Fruit fly (Drosophila melanogaster): ENCODE results near the gene Prosalpha4.
A peak's percentile ranks its signal among the peaks of the same experiment; 100 is the strongest.

The Prosalpha4 gene

DNA sequence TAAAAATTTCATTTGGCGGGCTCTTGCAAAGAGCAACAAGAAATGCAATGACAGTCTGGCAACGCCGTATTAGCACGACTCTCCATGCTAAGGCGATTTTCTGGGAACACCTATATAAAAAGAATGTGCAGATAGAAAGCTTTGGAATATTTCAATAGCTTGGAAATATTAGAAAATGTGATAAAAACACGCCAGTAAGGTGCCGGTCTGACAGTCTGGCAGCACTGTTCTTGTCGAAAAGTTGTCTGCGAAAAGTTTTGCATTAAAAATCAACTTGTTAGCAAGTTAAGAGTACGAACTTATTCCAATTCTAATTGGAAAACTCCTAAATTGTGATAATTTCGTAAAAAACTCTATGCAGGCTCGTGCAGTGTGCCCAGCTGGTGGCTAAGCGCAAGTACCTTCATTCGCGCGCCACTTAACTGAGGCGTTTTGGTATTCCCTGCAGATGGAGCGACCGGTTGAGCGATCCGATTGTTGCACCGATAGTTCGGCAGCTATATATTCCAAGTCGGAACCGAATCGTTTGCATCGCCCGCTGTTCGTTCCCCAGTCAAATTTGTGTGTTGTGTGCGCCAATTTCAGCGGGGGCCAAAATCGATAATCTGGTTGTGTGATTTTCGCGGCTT lies 1.9 kb downstream of the Prosalpha4 start, which contains the start of gene eas (continued):
- TF ChIP-seq CG4424 (GFP tag; optimal IDR thresholded peaks at IDR 0.05): peak; percentile 20
- TF ChIP-seq CG13624 (GFP tag; optimal IDR thresholded peaks at IDR 0.05): peak; percentile 23
- no peak for TF ChIP-seq CG7987 (GFP tag; optimal IDR thresholded peaks at IDR 0.05)
- TF ChIP-seq B-H2 (GFP tag; optimal IDR thresholded peaks at IDR 0.05): no peak
- no peak for TF ChIP-seq Oaz (GFP tag; IDR thresholded peaks at IDR 0.05)
- TF ChIP-seq CG2678 (tag; optimal IDR thresholded peaks at IDR 0.05): no peak
- TF ChIP-seq lov (optimal IDR thresholded peaks at IDR 0.05): no peak
- TF ChIP-seq lov (GFP tag; IDR thresholded peaks at IDR 0.05): no peak
- TF ChIP-seq CG34376 (GFP tag; optimal IDR thresholded peaks at IDR 0.05): no peak
- no peak for TF ChIP-seq sima (GFP tag; optimal IDR thresholded peaks at IDR 0.05)
- TF ChIP-seq knrl (GFP tag; IDR thresholded peaks at IDR 0.05; ENCODE audit: partially characterized antibody): peak; percentile 66
- TF ChIP-seq gce (GFP tag; IDR thresholded peaks at IDR 0.05): no peak
- peak; percentile 50 for TF ChIP-seq HmgD (GFP tag; optimal IDR thresholded peaks at IDR 0.05)
- no peak for TF ChIP-seq CG2199 (GFP tag; IDR thresholded peaks at IDR 0.05)
- no peak for TF ChIP-seq CG11093 (GFP tag; IDR thresholded peaks at IDR 0.05)
- no peak for TF ChIP-seq Asciz (GFP tag; optimal IDR thresholded peaks at IDR 0.05)
- TF ChIP-seq chinmo (GFP tag; IDR thresholded peaks at IDR 0.05; ENCODE audit: partially characterized antibody): peak; percentile 83; the same call in 3 of the 4 replicates
- no peak for TF ChIP-seq CG13123 (GFP tag; optimal IDR thresholded peaks at IDR 0.05)
- TF ChIP-seq ase (GFP tag; IDR thresholded peaks at IDR 0.05): no peak
- TF ChIP-seq D19A (tag; optimal IDR thresholded peaks at IDR 0.05): no peak
- no peak for TF ChIP-seq CG18599 (GFP tag; optimal IDR thresholded peaks at IDR 0.05)
- no peak for TF ChIP-seq CG15269 (tag; optimal IDR thresholded peaks at IDR 0.05)
- TF ChIP-seq CG14050 (GFP tag; IDR thresholded peaks at IDR 0.05): no peak
- TF ChIP-seq CG30020 (tag; optimal IDR thresholded peaks at IDR 0.05): peak; percentile 11
- TF ChIP-seq Trl (optimal IDR thresholded peaks at IDR 0.05): no peak
- no peak for TF ChIP-seq Trl (GFP tag; optimal IDR thresholded peaks at IDR 0.05)
- TF ChIP-seq CG11695 (GFP tag; IDR thresholded peaks at IDR 0.05): no peak
- TF ChIP-seq CG8478 (optimal IDR thresholded peaks at IDR 0.05): no peak
- no peak for TF ChIP-seq CG7839 (tag; optimal IDR thresholded peaks at IDR 0.05)
- no peak for TF ChIP-seq CG7928 (GFP tag; optimal IDR thresholded peaks at IDR 0.05)
- no peak for TF ChIP-seq gsb (GFP tag; IDR thresholded peaks at IDR 0.05)
- no peak for TF ChIP-seq Six4 (GFP tag; optimal IDR thresholded peaks at IDR 0.05)
- no peak for TF ChIP-seq slbo (GFP tag; IDR thresholded peaks at IDR 0.05)
- no peak for TF ChIP-seq CG5180 (GFP tag; optimal IDR thresholded peaks at IDR 0.05)
- TF ChIP-seq Aef1 (GFP tag; IDR thresholded peaks at IDR 0.05): no peak
- TF ChIP-seq CG8281 (tag; optimal IDR thresholded peaks at IDR 0.05): no peak
- TF ChIP-seq CG6765 (GFP tag; optimal IDR thresholded peaks at IDR 0.05): no peak
- TF ChIP-seq shn (GFP tag; optimal IDR thresholded peaks at IDR 0.05): no peak
- no peak for TF ChIP-seq bigmax (GFP tag; optimal IDR thresholded peaks at IDR 0.05)
- TF ChIP-seq pzg (GFP tag; optimal IDR thresholded peaks at IDR 0.05): peak; percentile 87
- no peak for TF ChIP-seq Fer2 (tag; optimal IDR thresholded peaks at IDR 0.05)
- no peak for TF ChIP-seq CG31441 (GFP tag; IDR thresholded peaks at IDR 0.05)
- TF ChIP-seq CG30403 (GFP tag; optimal IDR thresholded peaks at IDR 0.05): peak; percentile 10
- TF ChIP-seq CG6683 (GFP tag; optimal IDR thresholded peaks at IDR 0.05): no peak
- no peak for TF ChIP-seq CG17802 (tag; optimal IDR thresholded peaks at IDR 0.05)
- no peak for TF ChIP-seq Mes4 (GFP tag; optimal IDR thresholded peaks at IDR 0.05)
- no peak for TF ChIP-seq CG12942 (GFP tag; optimal IDR thresholded peaks at IDR 0.05)
- TF ChIP-seq pfk (GFP tag; optimal IDR thresholded peaks at IDR 0.05): no peak
- TF ChIP-seq crol (GFP tag; IDR thresholded peaks at IDR 0.05): no peak
- no peak; the same call in none of the 2 replicates for TF ChIP-seq Rfx (GFP tag; IDR thresholded peaks at IDR 0.05)
- no peak for TF ChIP-seq CG6689 (GFP tag; IDR thresholded peaks at IDR 0.05)
- TF ChIP-seq CG18262 (tag; optimal IDR thresholded peaks at IDR 0.05): no peak
